Worm (Caenorhabditis elegans): ENCODE data around the gene srh-142.

Gene srh-142

ce11 chrV:16460866-16461265 is at the start of gene srh-142:
srh-142 (minus strand) TSS chrV:16460966.
- TF ChIP-seq eor-1 (tag; optimal IDR thresholded peaks at IDR 0.05) (no peak), snpc-4 (tag; optimal IDR thresholded peaks at IDR 0.05) (no peak), zag-1 (tag; optimal IDR thresholded peaks at IDR 0.05) (no peak), nfya-1 (tag; optimal IDR thresholded peaks at IDR 0.05; ENCODE audit: insufficient read depth) (no peak), nhr-77 (tag; optimal IDR thresholded peaks at IDR 0.05) (no peak), nhr-67 (tag; optimal IDR thresholded peaks at IDR 0.05) (no peak), fos-1 (tag; optimal IDR thresholded peaks at IDR 0.05) (no peak), ztf-4 (tag; optimal IDR thresholded peaks at IDR 0.05) (no peak), fkh-2 (tag; optimal IDR thresholded peaks at IDR 0.05) (no peak), jun-1 (tag; optimal IDR thresholded peaks at IDR 0.05) (no peak), unc-62 (GFP tag; optimal IDR thresholded peaks at IDR 0.05) (no peak), elt-3 (tag; optimal IDR thresholded peaks at IDR 0.05) (no peak), pha-4 (tag; optimal IDR thresholded peaks at IDR 0.05) (no peak)

ce11 chrV:16508667-16509066 is 47.9 kb upstream of the srh-142 start, which contains the start of gene srr-3:
srr-3 (minus strand) TSS chrV:16508767.
- TF ChIP-seq skn-1 (tag; optimal IDR thresholded peaks at IDR 0.05) (no peak), fkh-2 (tag; optimal IDR thresholded peaks at IDR 0.05) (no peak), sea-2 (GFP tag; optimal IDR thresholded peaks at IDR 0.05) (no peak), unc-62 (GFP tag; optimal IDR thresholded peaks at IDR 0.05) (no peak), ceh-28 (tag; optimal IDR thresholded peaks at IDR 0.05) (no peak), lin-15B (tag; optimal IDR thresholded peaks at IDR 0.05) (no peak), ama-1 (optimal IDR thresholded peaks at IDR 0.05) (no peak)

- TF ChIP-seq nhr-25 (tag; optimal IDR thresholded peaks at IDR 0.05) (no peak), pha-4 (tag; optimal IDR thresholded peaks at IDR 0.05) (peak; percentile 49)
Observed at ce11 chrV:16506650-16507049, 45.9 kb upstream of the srh-142 start.

DNA sequence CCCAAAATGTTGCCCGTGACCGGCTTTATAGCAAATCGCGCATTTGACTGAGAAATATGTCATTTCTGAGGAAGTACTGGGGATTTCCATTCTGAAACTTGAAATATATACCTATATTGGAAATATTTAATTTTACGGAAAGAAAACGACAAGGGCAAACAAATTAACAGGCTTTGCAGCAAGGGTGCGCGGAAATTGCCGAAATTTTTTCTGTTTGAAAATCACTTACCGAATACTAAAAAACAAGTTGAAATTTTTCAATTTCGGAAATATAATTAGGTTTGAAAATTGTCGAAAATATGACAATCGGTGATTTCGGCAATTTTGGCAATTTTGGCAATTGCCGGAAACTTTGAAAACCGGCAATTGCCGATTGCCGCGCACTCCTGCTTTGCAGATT is 45.1 kb upstream of the srh-142 start, which contains the start of gene nhr-54:
Gene nhr-54, minus strand, starts transcription at position 101 of the 400 bp plus-strand sequence.
- no peak for TF ChIP-seq mml-1 (tag; optimal IDR thresholded peaks at IDR 0.05)
- no peak for TF ChIP-seq tbx-2 (tag; optimal IDR thresholded peaks at IDR 0.05)
- no peak for TF ChIP-seq skn-1 (tag; optimal IDR thresholded peaks at IDR 0.05)
- TF ChIP-seq fos-1 (tag; optimal IDR thresholded peaks at IDR 0.05) = no peak
- no peak for TF ChIP-seq ztf-4 (tag; optimal IDR thresholded peaks at IDR 0.05)
- TF ChIP-seq ceh-16 (tag; optimal IDR thresholded peaks at IDR 0.05) = no peak

ce11 chrV:16503164-16503563 is 42.4 kb upstream of the srh-142 start, which contains the start of gene F36D3.14:
F36D3.14 (minus strand) TSS chrV:16503264.
- TF ChIP-seq nhr-12 (tag; optimal IDR thresholded peaks at IDR 0.05) = no peak
- TF ChIP-seq pqm-1 (tag; optimal IDR thresholded peaks at IDR 0.05) = no peak

- TF ChIP-seq ceh-28 (tag; optimal IDR thresholded peaks at IDR 0.05) (peak; percentile 36), snpc-4 (tag; optimal IDR thresholded peaks at IDR 0.05) (peak; percentile 70), mdl-1 (tag; optimal IDR thresholded peaks at IDR 0.05) (no peak), elt-3 (tag; optimal IDR thresholded peaks at IDR 0.05) (no peak), ztf-4 (tag; optimal IDR thresholded peaks at IDR 0.05) (no peak), elt-1 (tag; optimal IDR thresholded peaks at IDR 0.05) (no peak), hmg-11 (tag; optimal IDR thresholded peaks at IDR 0.05) (peak; percentile 22), pha-4 (tag; optimal IDR thresholded peaks at IDR 0.05) (peak; percentile 58), nfya-1 (tag; optimal IDR thresholded peaks at IDR 0.05; ENCODE audit: insufficient read depth) (peak; percentile 70), lin-15B (tag; optimal IDR thresholded peaks at IDR 0.05) (peak; percentile 64), ZK546.5 (tag; optimal IDR thresholded peaks at IDR 0.05) (no peak), elt-2 (tag; optimal IDR thresholded peaks at IDR 0.05) (peak; percentile 19), skn-1 (tag; optimal IDR thresholded peaks at IDR 0.05) (peak; percentile 15), nhr-12 (tag; optimal IDR thresholded peaks at IDR 0.05) (no peak)
Observed at ce11 chrV:16499006-16499405, 38.2 kb upstream of the srh-142 start, which contains the start of gene F36D3.1. F36D3.1 (plus strand) TSS chrV:16499352.

ce11 chrV:16497504-16497903 is 36.7 kb upstream of the srh-142 start, which contains the start of gene srh-136:
srh-136 (minus strand) TSS chrV:16497596.
- TF ChIP-seq lin-15B (tag; optimal IDR thresholded peaks at IDR 0.05) (no peak), nhr-76 (tag; optimal IDR thresholded peaks at IDR 0.05) (no peak), ceh-28 (tag; optimal IDR thresholded peaks at IDR 0.05) (no peak), elt-2 (tag; optimal IDR thresholded peaks at IDR 0.05) (no peak), ZK546.5 (tag; optimal IDR thresholded peaks at IDR 0.05) (no peak), eor-1 (tag; optimal IDR thresholded peaks at IDR 0.05) (no peak), unc-39 (tag; optimal IDR thresholded peaks at IDR 0.05) (no peak)

All from whole organism, L3 larva.